Worm (Caenorhabditis elegans) whole organism, young adult: ENCODE results near the gene Y82E9BL.3.

ENCODE experiments used
- B0261.1 ChIP-seq: sonication (generic microtip); optimal IDR thresholded peaks from 2 replicates; lab custom pipeline; 2016; ENCODE audit warnings: mild to moderate bottlenecking, missing genetic modification characterization, moderate library complexity, missing compliant biosample characterization
- C17E4.6 ChIP-seq: fragments of 200-800 bp; sonication (Bioruptor generic); IDR thresholded peaks from 2 replicates; pipeline ENCODE4 v1.3.6; 2022; ENCODE audit warnings: missing genetic modification reagents, missing genetic modification characterization, missing compliant biosample characterization
- Y79H2A.3 ChIP-seq: fragments of 200-800 bp; sonication (Bioruptor generic); conservative IDR thresholded peaks from 2 replicates; pipeline ENCODE4 v1.3.6; 2022; ENCODE audit warnings: missing genetic modification reagents, missing genetic modification characterization, missing compliant biosample characterization
- ama-1 ChIP-seq, 3 experiments: fragments of 150-350 bp in 1 of 3; sonication (generic microtip) in 2 of 3; optimal IDR thresholded peaks; 2 replicates each; lab custom pipeline; 2014 to 2018; ENCODE audit warnings: missing biosample characterization in 2 of 3, missing genetic modification characterization in 2 of 3, missing genetic modification reagents in 2 of 3
- athp-1 ChIP-seq: sonication (generic microtip); optimal IDR thresholded peaks from 2 replicates; lab custom pipeline; 2017; ENCODE audit warnings: mild to moderate bottlenecking, missing genetic modification characterization, missing compliant biosample characterization
- madf-3 ChIP-seq: fragments of 200-800 bp; sonication (Bioruptor generic); IDR thresholded peaks from 2 replicates; pipeline ENCODE4 v1.3.6; 2022; ENCODE audit warnings: missing genetic modification reagents, missing genetic modification characterization, missing compliant biosample characterization
- pha-4 ChIP-seq: fragments of 150-350 bp; sonication (generic microtip); optimal IDR thresholded peaks from 2 replicates; lab custom pipeline; 2014; ENCODE audit warnings: missing biosample characterization, missing genetic modification reagents, missing genetic modification characterization
- sdz-38 ChIP-seq: sonication (generic microtip); optimal IDR thresholded peaks from 2 replicates; lab custom pipeline; 2016; ENCODE audit warnings: missing genotype, missing genetic modification characterization, missing compliant biosample characterization
- snpc-4 ChIP-seq, 5 experiments: fragments of 150-350 bp in 1 of 5; sonication (generic microtip) in 4 of 5; optimal IDR thresholded peaks; 2 replicates each; lab custom pipeline; 2014 to 2018; ENCODE audit warnings: missing genetic modification characterization in 5 of 5, missing biosample characterization in 3 of 5, antibody characterized with exemption in 2 of 5, mild to moderate bottlenecking in 2 of 5, missing compliant biosample characterization in 2 of 5, missing genotype in 2 of 5, moderate library complexity in 2 of 5, missing genetic modification reagents in 1 of 5

- TF ChIP-seq snpc-4 (GFP tag; optimal IDR thresholded peaks at IDR 0.05; lab: Kevin White, UChicago), result no peak
- TF ChIP-seq snpc-4 (tag; optimal IDR thresholded peaks at IDR 0.05; lab: Kevin White, UChicago), result no peak
- no peak for TF ChIP-seq ama-1 (optimal IDR thresholded peaks at IDR 0.05; lab: Kevin White, UChicago)
- TF ChIP-seq ama-1 (GFP tag; optimal IDR thresholded peaks at IDR 0.05; lab: Kevin White, UChicago), result no peak
- no peak for TF ChIP-seq madf-3 (GFP tag; lab: Robert Waterston, UW)
- TF ChIP-seq athp-1 (tag; lab: Kevin White, UChicago), result no peak
- TF ChIP-seq sdz-38 (tag; lab: Kevin White, UChicago), result no peak
- no peak for TF ChIP-seq Y79H2A.3 (GFP tag; lab: Robert Waterston, UW)
- TF ChIP-seq B0261.1 (tag; lab: Kevin White, UChicago), result no peak
- no peak for TF ChIP-seq pha-4 (tag; lab: Kevin White, UChicago)
- no peak for TF ChIP-seq C17E4.6 (GFP tag; lab: Robert Waterston, UW)
Observed at ce11 chrIII:1355320-1355719, 4.7 kb upstream of the Y82E9BL.3 start, which contains the start of gene Y82E9BL.1.
